Fruit fly (Drosophila melanogaster): Measurements from ENCODE around the gene HGTX.

Gene HGTX

DNA sequence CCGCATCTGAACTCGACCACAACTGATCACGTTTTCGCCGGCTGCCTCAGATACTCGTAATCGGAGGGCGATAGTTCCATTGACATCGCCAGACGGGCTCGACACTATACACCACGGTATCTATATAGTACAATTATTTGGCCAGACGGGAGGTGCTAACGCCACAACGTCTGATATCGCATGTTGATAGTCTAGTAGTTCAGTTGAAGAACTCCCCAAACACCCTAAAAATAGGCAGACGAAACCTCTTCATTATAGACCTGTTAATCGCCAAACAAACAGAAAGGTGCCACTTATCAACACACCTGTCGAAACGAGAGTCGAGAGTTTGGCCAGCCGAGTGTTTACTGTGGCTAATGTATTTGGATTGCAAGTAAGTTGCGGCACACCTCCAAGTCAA is 44.3 kb downstream of the HGTX start (continued):
- TF ChIP-seq corto (GFP tag; optimal IDR thresholded peaks at IDR 0.05) (no peak), Abd-B (GFP tag; optimal IDR thresholded peaks at IDR 0.05) (no peak), org-1 (GFP tag; optimal IDR thresholded peaks at IDR 0.05) (peak; percentile 23), CkIIα-i1 (GFP tag; IDR thresholded peaks at IDR 0.05) (no peak), CG14710 (tag; optimal IDR thresholded peaks at IDR 0.05) (peak; percentile 22), kni (GFP tag; optimal IDR thresholded peaks at IDR 0.05) (peak; percentile 88), vnd (GFP tag; IDR thresholded peaks at IDR 0.05; ENCODE audit: partially characterized antibody) (no peak), CG4424 (GFP tag; optimal IDR thresholded peaks at IDR 0.05) (peak; percentile 23), exex (tag; optimal IDR thresholded peaks at IDR 0.05) (peak; percentile 86), CG15269 (tag; optimal IDR thresholded peaks at IDR 0.05) (peak; percentile 38), Bteb2 (GFP tag; optimal IDR thresholded peaks at IDR 0.05) (no peak), Sox102F (GFP tag; optimal IDR thresholded peaks at IDR 0.05) (peak; percentile 11), HLH3B (GFP tag; IDR thresholded peaks at IDR 0.05) (peak; percentile 51; the same call in 1 of the 2 replicates), schlank (tag; optimal IDR thresholded peaks at IDR 0.05) (peak; percentile 16), CG12769 (tag; optimal IDR thresholded peaks at IDR 0.05) (peak; percentile 58), CG8089 (GFP tag; optimal IDR thresholded peaks at IDR 0.05) (peak; percentile 4), Myb (GFP tag; optimal IDR thresholded peaks at IDR 0.05) (no peak), pros (GFP tag; optimal IDR thresholded peaks at IDR 0.05) (peak; percentile 15), Pdp1 (GFP tag; optimal IDR thresholded peaks at IDR 0.05) (peak in 1 of 2 experiments; percentile 65), HmgD (GFP tag; optimal IDR thresholded peaks at IDR 0.05) (no peak), ash1 (GFP tag; optimal IDR thresholded peaks at IDR 0.05) (no peak), hkb (optimal IDR thresholded peaks at IDR 0.05) (no peak), hkb (GFP tag; IDR thresholded peaks at IDR 0.05) (peak; percentile 58), ems (GFP tag; optimal IDR thresholded peaks at IDR 0.05) (no peak), CG6854 (GFP tag; optimal IDR thresholded peaks at IDR 0.05) (no peak), CG1603 (tag; optimal IDR thresholded peaks at IDR 0.05) (peak; percentile 4), CG4707 (GFP tag; optimal IDR thresholded peaks at IDR 0.05) (peak; percentile 57), ftz-f1 (GFP tag; optimal IDR thresholded peaks at IDR 0.05) (peak; percentile 23), CG10431 (GFP tag; optimal IDR thresholded peaks at IDR 0.05) (peak; percentile 69), stwl (tag; optimal IDR thresholded peaks at IDR 0.05) (no peak), CG9437 (GFP tag; optimal IDR thresholded peaks at IDR 0.05) (no peak), trem (tag; optimal IDR thresholded peaks at IDR 0.05) (peak; percentile 3), Fer1 (GFP tag; optimal IDR thresholded peaks at IDR 0.05) (peak; percentile 69), croc (GFP tag; conservative IDR thresholded peaks at IDR 0.05) (no peak), D (optimal IDR thresholded peaks at IDR 0.05) (no peak), D (GFP tag; optimal IDR thresholded peaks at IDR 0.05) (peak; percentile 61), CG11085 (GFP tag; IDR thresholded peaks at IDR 0.05) (no peak), D19A (tag; optimal IDR thresholded peaks at IDR 0.05) (peak; percentile 65), dimm (GFP tag; IDR thresholded peaks at IDR 0.05) (no peak), CG15514 (GFP tag; optimal IDR thresholded peaks at IDR 0.05) (peak; percentile 68), Jarid2 (GFP tag; optimal IDR thresholded peaks at IDR 0.05) (peak; percentile 25), CG7839 (tag; optimal IDR thresholded peaks at IDR 0.05) (no peak), zen (tag; optimal IDR thresholded peaks at IDR 0.05) (peak; percentile 73), CG3847 (GFP tag; IDR thresholded peaks at IDR 0.05) (peak; percentile 16; the same call in 1 of the 2 replicates), so (GFP tag; IDR thresholded peaks at IDR 0.05) (0 out of 3 replicates have a peak, but pooled peaks have one; percentile 50), CG6689 (GFP tag; IDR thresholded peaks at IDR 0.05) (0 out of 2 replicates have a peak, but pooled peaks have one; percentile 12), CG2199 (GFP tag; IDR thresholded peaks at IDR 0.05) (peak; percentile 95), Mes4 (GFP tag; optimal IDR thresholded peaks at IDR 0.05) (peak; percentile 13), CG5180 (GFP tag; optimal IDR thresholded peaks at IDR 0.05) (peak; percentile 67), PHDP (tag; optimal IDR thresholded peaks at IDR 0.05) (peak; percentile 4), grn (GFP tag; optimal IDR thresholded peaks at IDR 0.05) (peak; percentile 85)
